Worm (Caenorhabditis elegans) whole organism, L3 larva: ENCODE results near the gene T08B6.9.

Experiments used
- ceh-16 ChIP-seq: sonication (generic microtip); optimal IDR thresholded peaks from 2 replicates; lab custom pipeline; 2017; ENCODE audit warnings: missing biosample characterization, missing genetic modification characterization
- ceh-9 ChIP-seq: sonication (generic microtip); optimal IDR thresholded peaks from 2 replicates; lab custom pipeline; 2018; ENCODE audit warnings: missing biosample characterization, missing genetic modification characterization
- egl-27 ChIP-seq: sonication (generic microtip); optimal IDR thresholded peaks from 4 replicates; lab custom pipeline; 2017; ENCODE audit warnings: missing biosample characterization, missing genetic modification reagents, missing genetic modification characterization
- jun-1 ChIP-seq: fragments of 150-350 bp; optimal IDR thresholded peaks from 2 replicates; lab custom pipeline; 2014; ENCODE audit warnings: missing biosample characterization, missing genetic modification reagents, missing genetic modification characterization
- nhr-12 ChIP-seq: fragments of 150-350 bp; optimal IDR thresholded peaks from 2 replicates; lab custom pipeline; 2014; ENCODE audit warnings: missing biosample characterization, missing genetic modification characterization
- nhr-237 ChIP-seq: fragments of 150-350 bp; optimal IDR thresholded peaks from 2 replicates; lab custom pipeline; 2014; ENCODE audit warnings: missing biosample characterization, missing genetic modification characterization
- nhr-43 ChIP-seq: sonication (generic microtip); optimal IDR thresholded peaks from 2 replicates; lab custom pipeline; 2016; ENCODE audit warnings: mild to moderate bottlenecking, missing genetic modification characterization, missing compliant biosample characterization; ENCODE audit not compliant: poor library complexity, severe bottlenecking
- nhr-76 ChIP-seq: fragments of 150-350 bp; sonication (generic microtip); optimal IDR thresholded peaks from 5 replicates; lab custom pipeline; 2014; ENCODE audit warnings: missing biosample characterization, missing genetic modification characterization
- pqm-1 ChIP-seq: fragments of 150-350 bp; optimal IDR thresholded peaks from 2 replicates; lab custom pipeline; 2017; ENCODE audit warnings: missing biosample characterization, missing genetic modification characterization, inconsistent platforms
- snpc-4 ChIP-seq: fragments of 150-350 bp; optimal IDR thresholded peaks from 2 replicates; lab custom pipeline; 2014; ENCODE audit warnings: missing biosample characterization, missing genetic modification characterization
- tbx-2 ChIP-seq: sonication (generic microtip); optimal IDR thresholded peaks from 2 replicates; lab custom pipeline; 2016; ENCODE audit warnings: mild to moderate bottlenecking, missing genetic modification characterization, missing compliant biosample characterization
- unc-62 ChIP-seq: fragments of 150-350 bp; sonication (generic microtip); optimal IDR thresholded peaks from 4 replicates; lab custom pipeline; 2014; ENCODE audit warnings: missing biosample characterization, missing genetic modification reagents, missing genetic modification characterization

DNA sequence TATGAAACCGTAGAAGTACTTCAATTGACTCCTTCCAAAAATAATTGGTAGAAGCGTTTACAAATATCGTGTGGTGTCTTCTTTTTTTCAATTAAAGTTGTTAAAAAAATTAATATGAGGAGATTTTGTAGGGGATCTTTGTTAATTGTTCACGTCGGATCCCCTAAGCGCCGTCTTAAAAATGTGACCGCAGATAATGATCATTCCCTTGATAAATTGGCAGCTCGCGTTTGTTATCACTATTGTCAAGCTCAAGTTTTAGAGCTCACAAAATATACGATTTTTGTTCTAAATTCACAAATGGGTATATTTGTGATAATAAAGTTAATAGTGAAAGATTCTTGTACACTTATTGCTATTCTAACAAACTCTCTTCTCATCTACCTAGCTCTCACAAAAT lies 18.4 kb downstream of the T08B6.9 start, which contains the start of gene str-159:
- no peak for TF ChIP-seq nhr-12 (tag; lab: Kevin White, UChicago)
- no peak for TF ChIP-seq nhr-237
- no peak for TF ChIP-seq snpc-4
- TF ChIP-seq jun-1 = no peak
- TF ChIP-seq nhr-76 (tag; lab: Kevin White, UChicago) = no peak
- no peak for TF ChIP-seq tbx-2
- no peak for TF ChIP-seq nhr-43
- TF ChIP-seq unc-62 (GFP tag; lab: Kevin White, UChicago) = no peak
- TF ChIP-seq ceh-16 (tag; lab: Kevin White, UChicago) = no peak
- no peak for TF ChIP-seq ceh-9 (tag; lab: Kevin White, UChicago)
- no peak for TF ChIP-seq egl-27 (tag; lab: Kevin White, UChicago)
- TF ChIP-seq pqm-1 (tag; lab: Kevin White, UChicago) = no peak
